Fruit fly (Drosophila melanogaster) whole organism, adult: ENCODE measurements around the gene Larp4B.

Source experiments
- CG11617 ChIP-seq: fragments of 200-800 bp; sonication (Bioruptor generic); optimal IDR thresholded peaks from 2 replicates; lab custom pipeline; 2017; ENCODE audit warnings: mild to moderate bottlenecking, missing biosample characterization, missing genetic modification reagents, missing genetic modification characterization
- CG12768 ChIP-seq: fragments of 200-800 bp; sonication (Bioruptor generic); optimal IDR thresholded peaks from 2 replicates; lab custom pipeline; 2017; ENCODE audit warnings: missing biosample characterization, missing genetic modification characterization, mild to moderate bottlenecking, moderate library complexity, missing genetic modification reagents
- CG14711 ChIP-seq: fragments of 200-800 bp; sonication (Bioruptor generic); optimal IDR thresholded peaks from 2 replicates; lab custom pipeline; 2018; ENCODE audit warnings: missing biosample characterization, mild to moderate bottlenecking, missing genetic modification characterization, moderate library complexity
- CG1620 ChIP-seq: fragments of 200-800 bp; sonication (Bioruptor generic); optimal IDR thresholded peaks from 2 replicates; lab custom pipeline; 2016; ENCODE audit warnings: missing biosample characterization, missing genetic modification characterization
- CG33017 ChIP-seq: fragments of 200-800 bp; sonication (Bioruptor generic); optimal IDR thresholded peaks from 2 replicates; lab custom pipeline; 2018; ENCODE audit warnings: missing biosample characterization, mild to moderate bottlenecking, missing genetic modification characterization, moderate library complexity
- CG5204 ChIP-seq: fragments of 200-800 bp; sonication (Bioruptor generic); optimal IDR thresholded peaks from 2 replicates; lab custom pipeline; 2016; ENCODE audit warnings: missing biosample characterization, missing genetic modification characterization
- CG7045 ChIP-seq: fragments of 200-800 bp; sonication (Bioruptor generic); optimal IDR thresholded peaks from 2 replicates; lab custom pipeline; 2017; ENCODE audit warnings: missing biosample characterization, mild to moderate bottlenecking, missing genetic modification characterization
- CG7101 ChIP-seq: fragments of 200-800 bp; sonication (Bioruptor generic); optimal IDR thresholded peaks from 2 replicates; lab custom pipeline; 2018; ENCODE audit warnings: missing biosample characterization, mild to moderate bottlenecking, missing genetic modification characterization, moderate library complexity
- Clk ChIP-seq: fragments of 200-800 bp; sonication (Bioruptor generic); optimal IDR thresholded peaks from 2 replicates; lab custom pipeline; 2017; ENCODE audit warnings: missing biosample characterization, missing genetic modification characterization
- Crg-1 ChIP-seq: fragments of 200-800 bp; sonication (Bioruptor generic); optimal IDR thresholded peaks from 2 replicates; lab custom pipeline; 2016; ENCODE audit warnings: missing biosample characterization, missing genetic modification characterization
- Hr96 ChIP-seq: fragments of 200-800 bp; sonication (Bioruptor generic); optimal IDR thresholded peaks from 2 replicates; lab custom pipeline; 2016; ENCODE audit warnings: missing biosample characterization, missing genetic modification characterization
- Mnt ChIP-seq: fragments of 200-800 bp; sonication (Bioruptor generic); optimal IDR thresholded peaks from 2 replicates; lab custom pipeline; 2016; ENCODE audit warnings: missing biosample characterization, mild to moderate bottlenecking, missing genetic modification characterization
- bab1 ChIP-seq: fragments of 200-800 bp; sonication (Bioruptor generic); optimal IDR thresholded peaks from 3 replicates; lab custom pipeline; 2019; ENCODE audit warnings: missing biosample characterization, mild to moderate bottlenecking, missing genetic modification characterization, moderate library complexity
- cic ChIP-seq: fragments of 200-800 bp; sonication (Bioruptor generic); optimal IDR thresholded peaks from 2 replicates; lab custom pipeline; 2017; ENCODE audit warnings: missing biosample characterization, mild to moderate bottlenecking, missing genetic modification characterization, moderate library complexity
- cnc ChIP-seq, 2 experiments: fragments of >200 bp; optimal IDR thresholded peaks; 2 replicates each; lab custom pipeline; 2017
- kay ChIP-seq: fragments of 200-800 bp; sonication (Bioruptor generic); peaks from one replicate; lab custom pipeline; 2016; ENCODE audit warnings: missing biosample characterization, missing genetic modification characterization, borderline replicate concordance
- ovo ChIP-seq: fragments of 200-800 bp; sonication (Bioruptor generic); optimal IDR thresholded peaks from 2 replicates; lab custom pipeline; 2016; ENCODE audit warnings: missing biosample characterization, missing genetic modification characterization
- pad ChIP-seq: fragments of 200-800 bp; sonication (Bioruptor generic); optimal IDR thresholded peaks from 3 replicates; lab custom pipeline; 2017; ENCODE audit warnings: missing biosample characterization, missing genetic modification characterization, mild to moderate bottlenecking, moderate library complexity, missing genetic modification reagents
- tj ChIP-seq: fragments of 200-800 bp; sonication (Bioruptor generic); optimal IDR thresholded peaks from 3 replicates; lab custom pipeline; 2017; ENCODE audit warnings: missing biosample characterization, mild to moderate bottlenecking, missing genetic modification characterization, moderate library complexity
- toe ChIP-seq: fragments of 200-800 bp; sonication (Bioruptor generic); optimal IDR thresholded peaks from 2 replicates; lab custom pipeline; 2016; ENCODE audit warnings: missing biosample characterization, missing genetic modification characterization

The Larp4B gene

DNA sequence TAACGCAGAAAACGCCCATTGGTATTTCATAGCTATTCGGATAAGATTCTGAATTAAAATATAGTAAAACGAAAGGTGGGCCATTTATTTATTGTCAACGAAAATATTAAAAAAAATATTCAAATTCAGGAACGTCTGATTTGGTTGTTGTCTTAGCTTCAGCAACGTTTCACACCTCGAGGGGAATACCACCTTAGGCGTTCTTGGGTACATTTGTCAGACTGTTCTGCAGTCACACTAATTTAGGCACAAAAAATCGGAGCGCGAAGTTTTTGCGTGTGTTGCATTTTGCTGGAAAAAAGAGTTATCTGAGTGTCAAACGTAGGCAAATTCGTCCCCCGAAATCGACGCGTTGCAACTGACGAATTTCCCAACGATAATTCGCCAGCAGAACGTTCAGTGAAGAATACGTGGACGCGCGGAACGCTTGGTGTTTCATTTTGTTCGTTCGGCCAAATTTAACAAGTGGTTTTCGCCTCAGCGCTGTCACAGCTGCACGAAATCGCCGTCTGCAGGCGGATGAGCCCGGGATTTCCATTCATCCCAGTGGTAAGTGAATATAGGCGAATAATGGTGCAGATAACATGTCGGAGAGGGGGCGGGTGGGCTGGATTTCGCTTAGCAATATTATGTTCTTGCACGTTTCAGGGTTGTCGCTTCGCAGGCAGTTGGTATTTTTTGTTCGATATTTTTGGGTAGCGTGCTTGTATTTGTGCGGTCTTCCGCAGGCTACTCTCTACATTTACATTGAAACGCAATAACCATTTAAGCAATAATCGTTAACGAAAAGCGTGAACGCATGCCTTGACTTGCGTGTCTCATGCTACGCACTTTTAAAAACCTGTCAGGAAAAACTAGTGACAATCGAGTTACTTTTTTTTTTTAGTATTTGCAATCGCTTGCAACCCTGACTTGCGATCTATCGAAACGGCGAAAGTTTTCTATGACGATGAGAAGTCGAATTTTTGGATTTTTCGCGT, at the start of gene Larp4B:
Gene Larp4B, plus strand, starts transcription at position 99 of the 980 bp plus-strand sequence.
- TF ChIP-seq toe (GFP tag; lab: Kevin White, UChicago) (no peak), CG12768 (GFP tag; lab: Kevin White, UChicago) (no peak), CG1620 (peak; percentile 31), cic (GFP tag; lab: Kevin White, UChicago) (no peak), ovo (GFP tag; lab: Kevin White, UChicago) (no peak), CG14711 (tag; lab: Kevin White, UChicago) (peak; percentile 95), cnc (optimal IDR thresholded peaks at IDR 0.05; lab: Kevin White, UChicago) (peak in 1 of 2 experiments; percentile 0), CG7045 (peak; percentile 25), tj (GFP tag; lab: Kevin White, UChicago) (peak; percentile 82), CG7101 (tag; lab: Kevin White, UChicago) (peak; percentile 1), Crg-1 (GFP tag; lab: Kevin White, UChicago) (no peak), pad (GFP tag; lab: Kevin White, UChicago) (peak; percentile 24), CG5204 (GFP tag; lab: Kevin White, UChicago) (no peak), Clk (GFP tag; lab: Kevin White, UChicago) (no peak), kay (GFP tag; lab: Kevin White, UChicago) (no peak), Mnt (GFP tag; lab: Kevin White, UChicago) (peak; percentile 26), CG11617 (peak; percentile 10), bab1 (GFP tag; lab: Kevin White, UChicago) (peak; percentile 39), CG33017 (tag; lab: Kevin White, UChicago) (no peak), Hr96 (no peak)

DNA sequence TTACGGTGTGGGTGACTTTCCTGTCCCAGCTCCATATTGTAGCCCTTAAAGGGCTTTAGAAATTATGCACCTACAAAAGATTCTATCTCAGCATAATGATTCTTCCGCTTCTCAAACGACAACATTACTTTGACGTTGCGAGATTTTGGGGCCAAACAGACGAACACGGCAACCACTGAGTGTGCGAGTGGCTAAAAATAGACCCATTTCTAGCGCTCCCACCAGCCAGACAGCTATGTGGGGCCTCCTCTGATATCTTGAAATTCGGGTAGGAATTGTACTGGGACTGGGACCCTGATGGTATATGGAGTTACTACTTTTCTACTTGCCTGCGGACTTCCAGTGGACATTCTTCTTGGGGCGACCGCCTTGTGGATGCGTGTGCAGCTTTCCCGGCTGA, 46.8 kb upstream of the Larp4B start:
- no peak for TF ChIP-seq cnc (optimal IDR thresholded peaks at IDR 0.05; lab: Kevin White, UChicago)
- no peak for TF ChIP-seq Hr96
- TF ChIP-seq CG7101 (tag; lab: Kevin White, UChicago): no peak
- TF ChIP-seq CG7045: no peak
- TF ChIP-seq pad (GFP tag; lab: Kevin White, UChicago): no peak
- no peak for TF ChIP-seq cic (GFP tag; lab: Kevin White, UChicago)
- no peak for TF ChIP-seq bab1 (GFP tag; lab: Kevin White, UChicago)
- no peak for TF ChIP-seq tj (GFP tag; lab: Kevin White, UChicago)
- no peak for TF ChIP-seq kay (GFP tag; lab: Kevin White, UChicago)
- TF ChIP-seq Crg-1 (GFP tag; lab: Kevin White, UChicago): no peak
- TF ChIP-seq CG1620: no peak
- no peak for TF ChIP-seq Mnt (GFP tag; lab: Kevin White, UChicago)
- TF ChIP-seq CG11617: no peak
- TF ChIP-seq CG33017 (tag; lab: Kevin White, UChicago): no peak
- TF ChIP-seq toe (GFP tag; lab: Kevin White, UChicago): no peak
- no peak for TF ChIP-seq CG5204 (GFP tag; lab: Kevin White, UChicago)
- no peak for TF ChIP-seq ovo (GFP tag; lab: Kevin White, UChicago)
- no peak for TF ChIP-seq CG14711 (tag; lab: Kevin White, UChicago)

dm6 chr3L:3178530-3179096, 46.0 kb upstream of the Larp4B start, which contains the start of the genes MnM and Girdin:
MnM (minus strand) TSS chr3L:3178580.
Girdin (plus strand) TSS chr3L:3178930.
- TF ChIP-seq toe (GFP tag; lab: Kevin White, UChicago) (peak; percentile 67), kay (GFP tag; lab: Kevin White, UChicago) (no peak), CG7101 (tag; lab: Kevin White, UChicago) (peak; percentile 43), Mnt (GFP tag; lab: Kevin White, UChicago) (peak; percentile 58), cic (GFP tag; lab: Kevin White, UChicago) (no peak), CG12768 (GFP tag; lab: Kevin White, UChicago) (peak; percentile 0), pad (GFP tag; lab: Kevin White, UChicago) (peak; percentile 62), Hr96 (peak; percentile 75), Crg-1 (GFP tag; lab: Kevin White, UChicago) (peak; percentile 54), bab1 (GFP tag; lab: Kevin White, UChicago) (peak; percentile 23), CG11617 (peak; percentile 66), CG1620 (peak; percentile 73), tj (GFP tag; lab: Kevin White, UChicago) (peak; percentile 31), cnc (optimal IDR thresholded peaks at IDR 0.05; lab: Kevin White, UChicago) (no peak), ovo (GFP tag; lab: Kevin White, UChicago) (no peak), CG33017 (tag; lab: Kevin White, UChicago) (no peak), CG7045 (peak; percentile 39), CG5204 (GFP tag; lab: Kevin White, UChicago) (peak; percentile 62), Clk (GFP tag; lab: Kevin White, UChicago) (peak; percentile 9), CG14711 (tag; lab: Kevin White, UChicago) (peak; percentile 14)

DNA sequence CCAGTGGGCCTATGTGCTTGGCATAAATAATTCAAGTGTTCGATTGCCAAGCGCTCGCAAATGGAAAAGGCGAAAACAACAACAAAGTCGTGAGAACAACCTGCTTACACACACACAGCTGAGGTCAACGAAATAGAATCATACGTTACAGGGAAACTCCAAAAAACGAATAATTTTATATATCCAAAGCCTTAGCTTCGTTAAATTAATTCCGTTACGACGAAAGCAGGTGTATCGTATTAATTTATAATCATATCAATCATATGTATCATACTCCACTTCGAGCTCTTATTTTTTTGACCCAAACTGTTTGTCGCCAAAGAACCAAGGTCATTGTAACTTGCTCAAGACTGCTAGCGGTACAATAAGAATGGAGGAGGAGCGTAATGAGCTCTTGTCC, 45.2 kb upstream of the Larp4B start:
- no peak for TF ChIP-seq cic (GFP tag; lab: Kevin White, UChicago)
- TF ChIP-seq CG1620: peak; percentile 47
- TF ChIP-seq CG14711 (tag; lab: Kevin White, UChicago): peak; percentile 70
- no peak for TF ChIP-seq kay (GFP tag; lab: Kevin White, UChicago)
- no peak for TF ChIP-seq Clk (GFP tag; lab: Kevin White, UChicago)
- TF ChIP-seq CG11617: peak; percentile 27
- peak; percentile 11 for TF ChIP-seq Crg-1 (GFP tag; lab: Kevin White, UChicago)
- TF ChIP-seq toe (GFP tag; lab: Kevin White, UChicago): peak; percentile 3
- TF ChIP-seq CG7045: peak; percentile 78
- TF ChIP-seq tj (GFP tag; lab: Kevin White, UChicago): peak; percentile 69
- no peak for TF ChIP-seq CG5204 (GFP tag; lab: Kevin White, UChicago)
- no peak for TF ChIP-seq ovo (GFP tag; lab: Kevin White, UChicago)
- peak; percentile 93 for TF ChIP-seq bab1 (GFP tag; lab: Kevin White, UChicago)
- TF ChIP-seq CG7101 (tag; lab: Kevin White, UChicago): peak; percentile 68
- TF ChIP-seq Hr96: peak; percentile 36
- TF ChIP-seq Mnt (GFP tag; lab: Kevin White, UChicago): no peak
- peak; percentile 18 for TF ChIP-seq CG12768 (GFP tag; lab: Kevin White, UChicago)
- peak; percentile 73 for TF ChIP-seq CG33017 (tag; lab: Kevin White, UChicago)
- TF ChIP-seq cnc (optimal IDR thresholded peaks at IDR 0.05; lab: Kevin White, UChicago): no peak
- TF ChIP-seq pad (GFP tag; lab: Kevin White, UChicago): peak; percentile 36
